5 fruit fly cellular contexts compared by ENCODE assay signal in the genomic region with DNA sequence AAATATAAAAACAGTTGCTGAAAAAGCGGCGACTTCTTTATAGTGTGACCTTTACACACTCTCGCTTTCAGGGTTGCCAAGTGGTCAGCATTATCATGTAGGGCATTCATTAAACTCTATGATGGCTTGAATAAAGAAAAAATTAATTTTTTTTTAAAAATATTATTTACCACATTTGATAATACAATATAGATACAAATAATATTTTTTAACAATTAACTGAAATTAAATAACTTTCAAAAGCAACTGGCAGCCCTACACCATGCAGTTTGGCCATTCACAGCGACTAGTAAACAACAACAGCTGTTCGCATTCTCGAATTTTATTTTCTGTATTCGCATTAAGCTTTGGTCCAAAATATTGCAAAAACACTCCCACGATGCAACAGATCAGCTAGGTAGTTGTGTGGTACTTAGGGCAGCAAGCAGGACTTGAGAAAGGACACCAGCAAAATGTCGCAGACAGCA.
TF ChIP-seq lines count a peak whose summit lies in the region.

A gene (minus strand): TSS at position 61 of the 467 bp plus-strand sequence.
A gene (plus strand): TSS at position 279 of the 467 bp plus-strand sequence.

- peak; percentile 46 for TF ChIP-seq CTCF in whole organism, embryonic (GFP tag; optimal IDR thresholded peaks at IDR 0.05; lab: Kevin White, UChicago)

TF ChIP-seq in whole organism, adult, 20 proteins besides CTCF, POLR2A, EP300 and RAD21 (continues in another document):
- peak; percentile 88 for TF ChIP-seq Mnt (GFP tag; optimal IDR thresholded peaks at IDR 0.05; lab: Kevin White, UChicago)
- peak; percentile 84 for TF ChIP-seq tj (GFP tag; optimal IDR thresholded peaks at IDR 0.05; lab: Kevin White, UChicago)
- TF ChIP-seq cic (GFP tag; optimal IDR thresholded peaks at IDR 0.05; lab: Kevin White, UChicago), result peak; percentile 29
- TF ChIP-seq pad (GFP tag; optimal IDR thresholded peaks at IDR 0.05; lab: Kevin White, UChicago), result peak; percentile 84
- no peak for TF ChIP-seq toe (GFP tag; optimal IDR thresholded peaks at IDR 0.05; lab: Kevin White, UChicago)
- no peak for TF ChIP-seq cnc (optimal IDR thresholded peaks at IDR 0.05; lab: Kevin White, UChicago)
- TF ChIP-seq CG33017 (tag; optimal IDR thresholded peaks at IDR 0.05; lab: Kevin White, UChicago), result peak; percentile 95
- peak; percentile 100 for TF ChIP-seq CG14711 (tag; optimal IDR thresholded peaks at IDR 0.05; lab: Kevin White, UChicago)
- TF ChIP-seq CG1620 (GFP tag; optimal IDR thresholded peaks at IDR 0.05; lab: Kevin White, UChicago), result peak; percentile 27
- no peak for TF ChIP-seq kay (GFP tag; lab: Kevin White, UChicago; ENCODE audit: borderline replicate concordance)
- TF ChIP-seq CG7045 (GFP tag; optimal IDR thresholded peaks at IDR 0.05; lab: Kevin White, UChicago), result peak; percentile 62
- peak; percentile 92 for TF ChIP-seq Crg-1 (GFP tag; optimal IDR thresholded peaks at IDR 0.05; lab: Kevin White, UChicago)
- TF ChIP-seq CG12768 (GFP tag; optimal IDR thresholded peaks at IDR 0.05; lab: Kevin White, UChicago), result peak; percentile 97
- no peak for TF ChIP-seq Hr96 (GFP tag; optimal IDR thresholded peaks at IDR 0.05; lab: Kevin White, UChicago)
- peak; percentile 97 for TF ChIP-seq CG7101 (tag; optimal IDR thresholded peaks at IDR 0.05; lab: Kevin White, UChicago)
- peak; percentile 66 for TF ChIP-seq bab1 (GFP tag; optimal IDR thresholded peaks at IDR 0.05; lab: Kevin White, UChicago)
- peak; percentile 86 for TF ChIP-seq Clk (GFP tag; optimal IDR thresholded peaks at IDR 0.05; lab: Kevin White, UChicago)

TF ChIP-seq in whole organism, embryonic, 481 proteins besides CTCF, POLR2A, EP300 and RAD21 (continues in another document):
- TF ChIP-seq Trl (optimal IDR thresholded peaks at IDR 0.05; lab: Kevin White, UChicago) (no peak), Trl (GFP tag; optimal IDR thresholded peaks at IDR 0.05; lab: Kevin White, UChicago) (peak; percentile 30), kni (GFP tag; optimal IDR thresholded peaks at IDR 0.05; lab: Kevin White, UChicago) (peak; percentile 54), fd3F (GFP tag; optimal IDR thresholded peaks at IDR 0.05; lab: Kevin White, UChicago) (peak; percentile 59), Hr3 (GFP tag; optimal IDR thresholded peaks at IDR 0.05; lab: Kevin White, UChicago) (peak; percentile 98), CG11093 (GFP tag; IDR thresholded peaks at IDR 0.05; lab: Robert Waterston, UW) (peak; percentile 96), CG15269 (tag; optimal IDR thresholded peaks at IDR 0.05; lab: Kevin White, UChicago) (peak; percentile 87), maf-S (GFP tag; optimal IDR thresholded peaks at IDR 0.05; lab: Kevin White, UChicago) (peak; percentile 61), Poxn (GFP tag; IDR thresholded peaks at IDR 0.05; lab: Robert Waterston, UW) (no peak), CG6813 (GFP tag; optimal IDR thresholded peaks at IDR 0.05; lab: Kevin White, UChicago) (peak; percentile 92), MTF-1 (GFP tag; optimal IDR thresholded peaks at IDR 0.05; lab: Kevin White, UChicago; ENCODE audit: borderline replicate concordance) (peak; percentile 89), crc (GFP tag; optimal IDR thresholded peaks at IDR 0.05; lab: Kevin White, UChicago) (peak; percentile 38), mld (GFP tag; IDR thresholded peaks at IDR 0.05; lab: Robert Waterston, UW; ENCODE audit: partially characterized antibody) (no peak), Xrp1 (GFP tag; IDR thresholded peaks at IDR 0.05; lab: Robert Waterston, UW) (peak; percentile 98), CG8388 (GFP tag; optimal IDR thresholded peaks at IDR 0.05; lab: Kevin White, UChicago) (peak; percentile 96), Dad (GFP tag; optimal IDR thresholded peaks at IDR 0.05; lab: Kevin White, UChicago) (no peak), ems (GFP tag; optimal IDR thresholded peaks at IDR 0.05; lab: Kevin White, UChicago) (peak; percentile 40)

TF ChIP-seq in whole organism, prepupa, 60 proteins besides CTCF, POLR2A, EP300 and RAD21 (continues in another document):
- TF ChIP-seq CG8632 (GFP tag; optimal IDR thresholded peaks at IDR 0.05; lab: Kevin White, UChicago) (peak; percentile 68), Hr38 (GFP tag; optimal IDR thresholded peaks at IDR 0.05; lab: Kevin White, UChicago) (peak; percentile 32), CG3919 (GFP tag; optimal IDR thresholded peaks at IDR 0.05; lab: Kevin White, UChicago) (peak; percentile 53), svp (GFP tag; lab: Kevin White, UChicago) (no peak), topi (GFP tag; optimal IDR thresholded peaks at IDR 0.05; lab: Kevin White, UChicago) (peak; percentile 16), Met (GFP tag; optimal IDR thresholded peaks at IDR 0.05; lab: Kevin White, UChicago) (no peak), CG32006 (GFP tag; optimal IDR thresholded peaks at IDR 0.05; lab: Kevin White, UChicago) (peak; percentile 76), fd59A (GFP tag; optimal IDR thresholded peaks at IDR 0.05; lab: Kevin White, UChicago) (peak; percentile 48), CG6276 (GFP tag; optimal IDR thresholded peaks at IDR 0.05; lab: Kevin White, UChicago) (no peak), lz (GFP tag; optimal IDR thresholded peaks at IDR 0.05; lab: Kevin White, UChicago) (peak; percentile 92), CG16779 (tag; optimal IDR thresholded peaks at IDR 0.05; lab: Kevin White, UChicago) (no peak), Gug (GFP tag; IDR thresholded peaks at IDR 0.05; lab: Robert Waterston, UW) (peak; percentile 96), CG31627 (GFP tag; optimal IDR thresholded peaks at IDR 0.05; lab: Kevin White, UChicago) (peak; percentile 70), fd85E (GFP tag; optimal IDR thresholded peaks at IDR 0.05; lab: Kevin White, UChicago) (no peak), achi (GFP tag; optimal IDR thresholded peaks at IDR 0.05; lab: Kevin White, UChicago) (peak; percentile 74), eg (GFP tag; IDR thresholded peaks at IDR 0.05; lab: Robert Waterston, UW) (peak; percentile 97), Sox15 (GFP tag; optimal IDR thresholded peaks at IDR 0.05; lab: Kevin White, UChicago) (no peak), CG9139 (GFP tag; optimal IDR thresholded peaks at IDR 0.05; lab: Kevin White, UChicago) (no peak), CG3032 (tag; optimal IDR thresholded peaks at IDR 0.05; lab: Kevin White, UChicago) (peak; percentile 95)

TF ChIP-seq in whole organism, pupa, 21 proteins besides CTCF, POLR2A, EP300 and RAD21 (continues in another document):
- TF ChIP-seq rn (GFP tag; IDR thresholded peaks at IDR 0.05; lab: Robert Waterston, UW), result peak; percentile 94
- TF ChIP-seq CG9948 (tag; optimal IDR thresholded peaks at IDR 0.05; lab: Kevin White, UChicago), result peak; percentile 93
- peak; percentile 96 for TF ChIP-seq CG32121 (GFP tag; IDR thresholded peaks at IDR 0.05; lab: Robert Waterston, UW)
- peak; percentile 95 for TF ChIP-seq Ets98B (GFP tag; IDR thresholded peaks at IDR 0.05; lab: Robert Waterston, UW)
- peak; percentile 95 for TF ChIP-seq CG17806 (tag; optimal IDR thresholded peaks at IDR 0.05; lab: Kevin White, UChicago)
- TF ChIP-seq EcR (GFP tag; optimal IDR thresholded peaks at IDR 0.05; lab: Kevin White, UChicago), result peak; percentile 16
- TF ChIP-seq CG13204 (GFP tag; optimal IDR thresholded peaks at IDR 0.05; lab: Kevin White, UChicago), result no peak
- TF ChIP-seq CG4496 (GFP tag; IDR thresholded peaks at IDR 0.05; lab: Robert Waterston, UW), result peak; percentile 94
- peak; percentile 94 for TF ChIP-seq CG15710 (tag; optimal IDR thresholded peaks at IDR 0.05; lab: Kevin White, UChicago)
- TF ChIP-seq fd96Ca (GFP tag; IDR thresholded peaks at IDR 0.05; lab: Robert Waterston, UW), result peak; percentile 93
- no peak for TF ChIP-seq Pif1A (GFP tag; optimal IDR thresholded peaks at IDR 0.05; lab: Kevin White, UChicago)
- TF ChIP-seq D1 (tag; optimal IDR thresholded peaks at IDR 0.05; lab: Kevin White, UChicago), result no peak
- no peak for TF ChIP-seq CG14655 (GFP tag; optimal IDR thresholded peaks at IDR 0.05; lab: Kevin White, UChicago)
- peak; percentile 92 for TF ChIP-seq CG8159 (tag; optimal IDR thresholded peaks at IDR 0.05; lab: Kevin White, UChicago)
- peak; percentile 84 for TF ChIP-seq Snoo (tag; optimal IDR thresholded peaks at IDR 0.05; lab: Kevin White, UChicago)
- no peak for TF ChIP-seq CG10348 (GFP tag; IDR thresholded peaks at IDR 0.05; lab: Robert Waterston, UW)
- TF ChIP-seq CG34367 (tag; optimal IDR thresholded peaks at IDR 0.05; lab: Kevin White, UChicago), result peak; percentile 71
- peak; percentile 85 for TF ChIP-seq CG8301 (tag; optimal IDR thresholded peaks at IDR 0.05; lab: Kevin White, UChicago)
- TF ChIP-seq CG12605 (GFP tag; IDR thresholded peaks at IDR 0.05; lab: Robert Waterston, UW), result no peak
- TF ChIP-seq gl (tag; optimal IDR thresholded peaks at IDR 0.05; lab: Kevin White, UChicago), result peak; percentile 73

TF ChIP-seq in whole organism, wandering third instar larva, 38 proteins besides CTCF, POLR2A, EP300 and RAD21 (continues in another document):
- peak; percentile 86 for TF ChIP-seq CG9705 (GFP tag; optimal IDR thresholded peaks at IDR 0.05; lab: Kevin White, UChicago)
- TF ChIP-seq usp (GFP tag; optimal IDR thresholded peaks at IDR 0.05; lab: Kevin White, UChicago), result no peak
- TF ChIP-seq sv (GFP tag; optimal IDR thresholded peaks at IDR 0.05; lab: Kevin White, UChicago), result peak; percentile 67
- peak; percentile 79 for TF ChIP-seq Jra (GFP tag; optimal IDR thresholded peaks at IDR 0.05; lab: Kevin White, UChicago)
- TF ChIP-seq foxo (GFP tag; optimal IDR thresholded peaks at IDR 0.05; lab: Kevin White, UChicago), result peak in 1 of 2 experiments; percentile 70
- no peak for TF ChIP-seq lola (GFP tag; optimal IDR thresholded peaks at IDR 0.05; lab: Kevin White, UChicago)
- TF ChIP-seq psq (GFP tag; optimal IDR thresholded peaks at IDR 0.05; lab: Kevin White, UChicago), result peak; percentile 75
- no peak for TF ChIP-seq Dif (GFP tag; optimal IDR thresholded peaks at IDR 0.05; lab: Kevin White, UChicago; ENCODE audit: partially characterized antibody)
- TF ChIP-seq GATAd (GFP tag; optimal IDR thresholded peaks at IDR 0.05; lab: Kevin White, UChicago), result peak; percentile 76
- TF ChIP-seq Hr83 (GFP tag; optimal IDR thresholded peaks at IDR 0.05; lab: Kevin White, UChicago; ENCODE audit: poor library complexity, severe bottlenecking), result no peak
- TF ChIP-seq ey (GFP tag; optimal IDR thresholded peaks at IDR 0.05; lab: Kevin White, UChicago), result peak; percentile 87
- peak; percentile 80 for TF ChIP-seq rgr (GFP tag; optimal IDR thresholded peaks at IDR 0.05; lab: Kevin White, UChicago)
- peak; percentile 92 for TF ChIP-seq OdsH (GFP tag; optimal IDR thresholded peaks at IDR 0.05; lab: Kevin White, UChicago)
- TF ChIP-seq brk (GFP tag; optimal IDR thresholded peaks at IDR 0.05; lab: Kevin White, UChicago), result no peak
- no peak for TF ChIP-seq Rel (GFP tag; optimal IDR thresholded peaks at IDR 0.05; lab: Kevin White, UChicago)
- TF ChIP-seq Rel (tag; optimal IDR thresholded peaks at IDR 0.05; lab: Kevin White, UChicago), result peak; percentile 41
- peak; percentile 7 for TF ChIP-seq Mio (GFP tag; optimal IDR thresholded peaks at IDR 0.05; lab: Kevin White, UChicago)
- TF ChIP-seq woc (GFP tag; optimal IDR thresholded peaks at IDR 0.05; lab: Kevin White, UChicago), result no peak
- peak; percentile 96 for TF ChIP-seq HLH106 (tag; optimal IDR thresholded peaks at IDR 0.05; lab: Kevin White, UChicago)
- no peak for TF ChIP-seq pan (optimal IDR thresholded peaks at IDR 0.05; lab: Kevin White, UChicago)
- TF ChIP-seq br (GFP tag; optimal IDR thresholded peaks at IDR 0.05; lab: Kevin White, UChicago), result peak; percentile 85
